Worm (Caenorhabditis elegans): Measurements from ENCODE around the gene C45H4.18.

Gene C45H4.18

DNA sequence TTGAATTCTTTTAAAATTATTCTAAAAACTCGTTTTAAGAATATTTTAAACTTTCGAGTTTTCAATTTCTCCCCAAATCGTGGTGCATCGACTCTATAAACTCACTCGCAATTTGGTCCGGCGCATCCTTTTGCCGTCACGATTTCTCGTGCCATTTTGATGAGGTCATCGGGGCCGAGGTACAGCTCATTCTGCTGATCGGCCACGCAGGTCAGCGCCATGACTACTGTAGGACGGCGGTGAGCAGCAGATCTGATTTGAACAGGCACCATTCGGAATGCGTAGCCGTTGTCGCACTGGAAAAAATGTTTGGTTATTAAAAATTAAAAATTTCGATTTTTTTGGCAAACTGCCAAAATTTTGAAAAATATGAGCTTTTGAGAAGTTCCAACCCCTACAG is 42.7 kb upstream of the C45H4.18 start:
- TF ChIP-seq rnt-1 (tag; optimal IDR thresholded peaks at IDR 0.05) (peak; percentile 16), swsn-7 (tag; optimal IDR thresholded peaks at IDR 0.05) (no peak)

DNA sequence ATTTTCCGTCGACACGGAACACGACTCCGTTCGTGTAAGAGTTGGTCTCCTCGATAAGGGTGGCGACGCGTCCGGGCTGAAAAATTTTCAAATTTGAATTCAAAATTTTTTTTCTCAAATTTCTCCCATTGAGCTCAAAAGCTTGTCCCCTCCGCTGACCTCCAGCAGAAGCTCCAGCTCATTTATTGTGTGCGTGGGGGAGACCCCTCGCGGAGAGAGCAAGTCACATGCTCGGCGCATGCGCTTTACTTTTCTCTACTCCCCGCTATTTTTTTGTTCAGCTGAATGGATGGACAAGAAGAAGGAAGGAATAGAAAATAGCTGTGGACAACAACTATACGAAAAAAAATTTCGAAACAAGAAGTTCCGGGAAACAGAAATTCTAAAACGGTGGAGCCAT is 41.8 kb upstream of the C45H4.18 start:
- TF ChIP-seq snu-23 (GFP tag; optimal IDR thresholded peaks at IDR 0.05), result peak; percentile 70
- TF ChIP-seq jun-1 (tag; optimal IDR thresholded peaks at IDR 0.05), result peak; percentile 2
- no peak for TF ChIP-seq ceh-8 (GFP tag; optimal IDR thresholded peaks at IDR 0.05)
- TF ChIP-seq tlp-1 (tag; optimal IDR thresholded peaks at IDR 0.05), result no peak
- TF ChIP-seq lin-35 (GFP tag; optimal IDR thresholded peaks at IDR 0.05), result peak; percentile 26 to 48
- no peak for TF ChIP-seq unc-130 (tag; optimal IDR thresholded peaks at IDR 0.05)
- no peak for TF ChIP-seq pag-3 (tag; optimal IDR thresholded peaks at IDR 0.05; ENCODE audit: borderline replicate concordance, insufficient read depth)
- TF ChIP-seq fkh-10 (GFP tag; optimal IDR thresholded peaks at IDR 0.05), result peak; percentile 76
- TF ChIP-seq nhr-237 (tag; optimal IDR thresholded peaks at IDR 0.05), result no peak
- peak; percentile 53 for TF ChIP-seq irx-1 (tag; optimal IDR thresholded peaks at IDR 0.05)
- peak; percentile 53 for TF ChIP-seq skn-1 (tag; optimal IDR thresholded peaks at IDR 0.05)
- peak; percentile 60 to 72 for TF ChIP-seq lsy-2 (tag; optimal IDR thresholded peaks at IDR 0.05)
- peak; percentile 86 for TF ChIP-seq fkh-8 (tag; optimal IDR thresholded peaks at IDR 0.05)
- no peak for TF ChIP-seq nhr-12 (tag; optimal IDR thresholded peaks at IDR 0.05)
- no peak for TF ChIP-seq vab-15 (tag; optimal IDR thresholded peaks at IDR 0.05)
- no peak for TF ChIP-seq nhr-28 (tag; optimal IDR thresholded peaks at IDR 0.05)
- TF ChIP-seq nhr-77 (tag; optimal IDR thresholded peaks at IDR 0.05), result no peak
- no peak for TF ChIP-seq unc-30 (tag; optimal IDR thresholded peaks at IDR 0.05)
- no peak for TF ChIP-seq elt-3 (tag; optimal IDR thresholded peaks at IDR 0.05)
- peak; percentile 64 for TF ChIP-seq nhr-20 (tag; optimal IDR thresholded peaks at IDR 0.05)
- peak; percentile 99 for TF ChIP-seq lin-14 (GFP tag; optimal IDR thresholded peaks at IDR 0.05)
- TF ChIP-seq ama-1 (optimal IDR thresholded peaks at IDR 0.05), result no peak
- no peak for TF ChIP-seq hpl-2 (GFP tag; optimal IDR thresholded peaks at IDR 0.05)
- TF ChIP-seq sup-37 (GFP tag; optimal IDR thresholded peaks at IDR 0.05), result no peak
- peak in 1 of 2 experiments; percentile 19 for TF ChIP-seq ztf-11 (tag; optimal IDR thresholded peaks at IDR 0.05)
- TF ChIP-seq aha-1 (tag; optimal IDR thresholded peaks at IDR 0.05), result no peak
- peak; percentile 91 for TF ChIP-seq unc-86 (tag; optimal IDR thresholded peaks at IDR 0.05)
- TF ChIP-seq mep-1 (tag; optimal IDR thresholded peaks at IDR 0.05), result peak; percentile 71
- no peak for TF ChIP-seq elt-2 (tag; optimal IDR thresholded peaks at IDR 0.05)
- TF ChIP-seq hlh-17 (GFP tag; optimal IDR thresholded peaks at IDR 0.05; ENCODE audit: borderline replicate concordance), result no peak
- peak; percentile 84 for TF ChIP-seq nhr-71 (tag; optimal IDR thresholded peaks at IDR 0.05)
- no peak for TF ChIP-seq efl-3 (GFP tag; optimal IDR thresholded peaks at IDR 0.05)
- TF ChIP-seq nhr-85 (tag), result no peak
- no peak for TF ChIP-seq ceh-63 (GFP tag; optimal IDR thresholded peaks at IDR 0.05)
- TF ChIP-seq sptf-1 (tag; optimal IDR thresholded peaks at IDR 0.05), result no peak
- TF ChIP-seq efl-1 (optimal IDR thresholded peaks at IDR 0.05), result peak; percentile 35 to 44
- TF ChIP-seq efl-1 (GFP tag; optimal IDR thresholded peaks at IDR 0.05 in 1 of 2), result peak in 1 of 2 experiments; percentile 50
- peak; percentile 76 for TF ChIP-seq tbx-2 (tag; optimal IDR thresholded peaks at IDR 0.05)
- no peak for TF ChIP-seq nhr-84 (tag; optimal IDR thresholded peaks at IDR 0.05)
- TF ChIP-seq swsn-7 (tag; optimal IDR thresholded peaks at IDR 0.05), result peak; percentile 61
- peak in 1 of 3 experiments; percentile 49 for TF ChIP-seq dpl-1 (GFP tag; optimal IDR thresholded peaks at IDR 0.05)
- TF ChIP-seq xbp-1 (tag; optimal IDR thresholded peaks at IDR 0.05), result peak; percentile 53
- TF ChIP-seq mef-2 (tag; optimal IDR thresholded peaks at IDR 0.05), result peak; percentile 19
- no peak for TF ChIP-seq grh-1 (GFP tag; IDR thresholded peaks at IDR 0.05)
- no peak for TF ChIP-seq ceh-90 (tag; optimal IDR thresholded peaks at IDR 0.05)
- TF ChIP-seq ets-5 (GFP tag; IDR thresholded peaks at IDR 0.05), result no peak
- TF ChIP-seq pqm-1 (tag; optimal IDR thresholded peaks at IDR 0.05), result no peak
- peak; percentile 64 for TF ChIP-seq rnt-1 (tag; optimal IDR thresholded peaks at IDR 0.05)
- peak; percentile 40 to 85 (median 61) for TF ChIP-seq ceh-82 (tag; optimal IDR thresholded peaks at IDR 0.05)
- no peak for TF ChIP-seq C34B4.2 (tag; optimal IDR thresholded peaks at IDR 0.05)
- peak; percentile 1 for TF ChIP-seq pax-3 (tag; optimal IDR thresholded peaks at IDR 0.05)
- TF ChIP-seq ztf-4 (tag; optimal IDR thresholded peaks at IDR 0.05), result no peak
